Fruit fly (Drosophila melanogaster): ENCODE data around the gene CG31189.

DNA sequence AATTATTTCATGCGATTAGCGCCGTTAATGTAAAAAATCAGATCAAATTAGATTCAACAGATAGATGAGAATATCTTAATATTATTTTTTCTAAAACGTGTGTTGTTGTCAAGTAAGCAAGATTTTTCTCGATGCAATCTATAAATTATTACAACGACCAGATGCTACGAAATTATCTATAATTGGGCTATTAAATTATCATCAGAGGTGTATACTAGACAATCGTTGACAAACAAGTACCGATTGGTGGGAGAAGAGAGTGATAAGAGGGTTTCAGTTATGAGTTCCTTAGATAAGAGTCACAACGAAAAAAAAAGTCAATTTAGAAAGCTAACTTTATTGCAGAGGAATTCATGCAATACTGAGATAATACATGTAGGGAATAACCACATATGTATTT is 21.9 kb upstream of the CG31189 start:
- TF ChIP-seq Myc (optimal IDR thresholded peaks at IDR 0.05): no peak
- TF ChIP-seq h (optimal IDR thresholded peaks at IDR 0.05): no peak
- no peak for TF ChIP-seq psq (optimal IDR thresholded peaks at IDR 0.05)
- TF ChIP-seq insv (optimal IDR thresholded peaks at IDR 0.05): no peak
- TF ChIP-seq ttk (optimal IDR thresholded peaks at IDR 0.05): no peak
